Worm (Caenorhabditis elegans): ENCODE results near the gene col-103.

col-103 gene

DNA sequence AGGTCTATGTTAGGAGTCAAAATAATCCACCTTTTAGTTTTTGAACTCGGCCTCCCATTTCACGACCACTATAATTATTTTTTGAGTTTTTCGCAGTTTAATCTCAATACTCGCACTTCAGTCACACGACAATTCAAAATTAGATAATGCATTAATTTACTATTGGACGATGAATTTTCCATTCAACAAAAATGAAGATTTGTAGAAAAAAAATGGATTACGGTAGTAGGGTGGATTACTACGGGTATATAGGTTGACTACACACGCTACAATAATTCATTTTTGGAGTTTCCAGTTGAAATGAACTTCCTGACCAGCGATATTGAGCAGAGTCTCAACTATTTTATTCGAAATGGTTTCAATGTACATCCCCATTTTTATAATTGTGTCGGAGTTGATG, 7.1 kb downstream of the col-103 start, which contains the start of gene srt-23:
Gene srt-23 (plus strand): TSS at position 301 of the 400 bp plus-strand sequence.
- no peak for TF ChIP-seq lin-32 (GFP tag; optimal IDR thresholded peaks at IDR 0.05)
- TF ChIP-seq nhr-28 (tag; optimal IDR thresholded peaks at IDR 0.05), result no peak
- TF ChIP-seq ceh-83 (GFP tag; optimal IDR thresholded peaks at IDR 0.05), result no peak
- TF ChIP-seq ham-2 (GFP tag; optimal IDR thresholded peaks at IDR 0.05), result no peak
- TF ChIP-seq ces-1 (GFP tag; optimal IDR thresholded peaks at IDR 0.05), result no peak

- TF ChIP-seq nhr-2 (tag; optimal IDR thresholded peaks at IDR 0.05), result no peak
- TF ChIP-seq tbx-8 (GFP tag; optimal IDR thresholded peaks at IDR 0.05), result no peak
- no peak for TF ChIP-seq cnd-1 (tag; optimal IDR thresholded peaks at IDR 0.05)
- TF ChIP-seq mls-2 (tag; optimal IDR thresholded peaks at IDR 0.05), result no peak
- no peak for TF ChIP-seq unc-39 (tag; optimal IDR thresholded peaks at IDR 0.05)
- no peak for TF ChIP-seq sem-2 (GFP tag; optimal IDR thresholded peaks at IDR 0.05)
- TF ChIP-seq unc-62 (GFP tag; optimal IDR thresholded peaks at IDR 0.05), result no peak
- no peak for TF ChIP-seq blmp-1 (tag; optimal IDR thresholded peaks at IDR 0.05)
Observed at ce11 chrIV:754357-754972, 9.0 kb downstream of the col-103 start.

DNA sequence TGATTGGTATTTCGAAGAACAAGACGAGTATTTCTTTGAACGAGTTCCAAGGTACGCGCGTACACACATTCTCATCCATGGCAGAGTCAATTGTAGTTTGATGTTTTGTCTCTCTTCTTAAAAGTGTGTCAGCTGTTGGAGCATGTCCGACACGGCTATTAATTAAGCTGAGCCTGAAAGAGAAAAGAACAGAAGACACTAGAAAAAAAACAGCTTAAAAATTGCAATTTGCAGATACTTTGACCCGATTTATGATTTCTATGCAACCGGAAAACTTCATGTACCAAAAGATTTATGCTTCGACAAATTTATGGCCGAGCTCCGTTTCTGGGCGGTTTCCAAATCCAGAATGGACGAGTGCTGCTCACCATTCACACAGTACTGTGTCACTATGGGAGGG, 13.9 kb downstream of the col-103 start:
- no peak for TF ChIP-seq mls-2 (tag; optimal IDR thresholded peaks at IDR 0.05)
- no peak for TF ChIP-seq drap-1 (GFP tag; optimal IDR thresholded peaks at IDR 0.05)
- no peak for TF ChIP-seq nhr-76 (tag; optimal IDR thresholded peaks at IDR 0.05)
- no peak for TF ChIP-seq ztf-11 (tag; optimal IDR thresholded peaks at IDR 0.05)
- no peak for TF ChIP-seq lin-32 (GFP tag; optimal IDR thresholded peaks at IDR 0.05)
- TF ChIP-seq unc-39 (tag; optimal IDR thresholded peaks at IDR 0.05), result no peak
- TF ChIP-seq lin-13 (tag; optimal IDR thresholded peaks at IDR 0.05), result no peak
- no peak for TF ChIP-seq ham-2 (GFP tag; optimal IDR thresholded peaks at IDR 0.05)
- no peak for TF ChIP-seq sptf-1 (tag; optimal IDR thresholded peaks at IDR 0.05)
- no peak for TF ChIP-seq tbx-8 (GFP tag; optimal IDR thresholded peaks at IDR 0.05)
- no peak for TF ChIP-seq ceh-39 (tag; optimal IDR thresholded peaks at IDR 0.05)
- no peak for TF ChIP-seq snpc-4 (tag; optimal IDR thresholded peaks at IDR 0.05)
- TF ChIP-seq unc-62 (GFP tag; optimal IDR thresholded peaks at IDR 0.05), result no peak
- TF ChIP-seq M03D4.4 (tag; optimal IDR thresholded peaks at IDR 0.05), result no peak
- TF ChIP-seq blmp-1 (tag; optimal IDR thresholded peaks at IDR 0.05), result no peak
- no peak for TF ChIP-seq elt-1 (tag; optimal IDR thresholded peaks at IDR 0.05; ENCODE audit: borderline replicate concordance, insufficient read depth)

- TF ChIP-seq flh-1 (GFP tag; optimal IDR thresholded peaks at IDR 0.05) (no peak), hlh-1 (tag; optimal IDR thresholded peaks at IDR 0.05) (no peak), lin-32 (GFP tag; optimal IDR thresholded peaks at IDR 0.05) (no peak), sptf-1 (tag; optimal IDR thresholded peaks at IDR 0.05) (no peak), bed-3 (GFP tag; optimal IDR thresholded peaks at IDR 0.05) (no peak), lin-13 (tag; optimal IDR thresholded peaks at IDR 0.05) (no peak), mep-1 (tag; optimal IDR thresholded peaks at IDR 0.05) (no peak)
Observed at ce11 chrIV:746333-746732, 17.1 kb downstream of the col-103 start.

ce11 chrIV:741831-742230, 21.6 kb downstream of the col-103 start:
- no peak for TF ChIP-seq snpc-4 (tag; optimal IDR thresholded peaks at IDR 0.05)
- no peak for TF ChIP-seq unc-39 (tag; optimal IDR thresholded peaks at IDR 0.05)
- no peak for TF ChIP-seq pha-4 (tag; optimal IDR thresholded peaks at IDR 0.05)
- TF ChIP-seq unc-62 (GFP tag; optimal IDR thresholded peaks at IDR 0.05), result peak; percentile 53
- TF ChIP-seq elt-1 (tag; optimal IDR thresholded peaks at IDR 0.05; ENCODE audit: borderline replicate concordance, insufficient read depth), result no peak
- TF ChIP-seq elt-3 (tag; optimal IDR thresholded peaks at IDR 0.05), result no peak
- no peak for TF ChIP-seq ces-1 (GFP tag; optimal IDR thresholded peaks at IDR 0.05)
- TF ChIP-seq drap-1 (GFP tag; optimal IDR thresholded peaks at IDR 0.05), result no peak
- no peak for TF ChIP-seq blmp-1 (tag; optimal IDR thresholded peaks at IDR 0.05)

DNA sequence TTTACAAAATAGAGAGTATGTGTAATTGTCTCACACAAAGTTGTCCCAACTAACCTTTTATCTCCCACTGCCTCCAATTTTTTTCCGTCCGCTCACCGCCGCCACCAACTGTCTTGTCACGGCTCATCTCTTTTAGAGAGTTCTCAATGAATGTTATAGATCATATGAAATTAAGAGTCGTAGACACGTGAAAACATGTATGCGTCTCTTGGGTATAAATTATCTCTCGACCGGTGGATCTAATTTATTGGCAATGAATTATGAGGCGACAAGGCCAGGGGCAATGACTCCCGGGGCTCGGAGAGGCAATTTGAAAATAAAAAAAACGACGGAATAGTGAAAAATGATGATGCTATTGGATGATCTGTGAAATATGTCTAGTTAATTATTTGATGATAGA, 22.8 kb downstream of the col-103 start:
- TF ChIP-seq hlh-1 (tag; optimal IDR thresholded peaks at IDR 0.05) (peak; percentile 78), nhr-2 (tag; optimal IDR thresholded peaks at IDR 0.05) (peak; percentile 17), mep-1 (tag; optimal IDR thresholded peaks at IDR 0.05) (no peak), mab-5 (tag; optimal IDR thresholded peaks at IDR 0.05) (peak; percentile 80), ces-1 (GFP tag; optimal IDR thresholded peaks at IDR 0.05) (peak; percentile 48), ztf-11 (tag; optimal IDR thresholded peaks at IDR 0.05) (no peak), unc-120 (tag; optimal IDR thresholded peaks at IDR 0.05; ENCODE audit: poor library complexity, severe bottlenecking) (peak; percentile 41), unc-62 (GFP tag; optimal IDR thresholded peaks at IDR 0.05) (peak; percentile 95)

All from whole organism, mixed stage, embryonic.